Worm (Caenorhabditis elegans): ENCODE data around the gene F53E2.2.

Gene F53E2.2

DNA sequence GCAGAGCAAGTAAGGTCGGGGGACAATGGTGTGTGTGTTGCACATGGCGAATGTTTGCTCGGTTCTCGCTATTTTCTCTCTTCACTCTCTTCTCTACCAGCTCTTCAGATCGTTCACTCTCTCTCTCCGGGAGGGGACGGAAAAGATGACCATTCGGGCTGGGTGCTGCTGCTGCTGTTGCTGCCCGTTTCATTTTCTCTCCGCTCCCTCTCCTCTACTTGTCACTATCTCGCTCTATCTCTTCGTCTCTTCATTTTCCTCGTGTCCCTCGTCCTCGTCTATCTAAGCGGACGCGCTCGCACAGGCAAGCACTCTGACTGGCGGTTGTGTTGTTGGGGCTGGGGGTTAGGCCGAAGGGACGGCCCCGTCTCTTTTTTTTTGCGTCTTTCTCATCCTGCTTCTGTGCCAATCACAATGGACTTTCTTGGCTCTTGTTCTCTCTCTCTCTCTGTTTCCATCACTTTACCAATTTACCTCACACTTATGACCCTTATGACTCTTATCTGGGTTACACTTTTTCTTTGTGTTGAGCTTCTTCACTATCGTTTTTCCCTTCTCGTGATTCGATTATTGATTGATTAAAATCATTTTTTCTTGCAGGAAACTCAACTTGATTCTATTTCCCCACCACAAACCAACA lies at the start of gene F53E2.2, which contains the start of gene unc-60:
Gene F53E2.2 (plus strand): TSS at position 601 of the 640 bp plus-strand sequence.
Gene unc-60 (plus strand): TSS at position 601 of the 640 bp plus-strand sequence.
- no peak for TF ChIP-seq unc-62 (GFP tag; optimal IDR thresholded peaks at IDR 0.05)

DNA sequence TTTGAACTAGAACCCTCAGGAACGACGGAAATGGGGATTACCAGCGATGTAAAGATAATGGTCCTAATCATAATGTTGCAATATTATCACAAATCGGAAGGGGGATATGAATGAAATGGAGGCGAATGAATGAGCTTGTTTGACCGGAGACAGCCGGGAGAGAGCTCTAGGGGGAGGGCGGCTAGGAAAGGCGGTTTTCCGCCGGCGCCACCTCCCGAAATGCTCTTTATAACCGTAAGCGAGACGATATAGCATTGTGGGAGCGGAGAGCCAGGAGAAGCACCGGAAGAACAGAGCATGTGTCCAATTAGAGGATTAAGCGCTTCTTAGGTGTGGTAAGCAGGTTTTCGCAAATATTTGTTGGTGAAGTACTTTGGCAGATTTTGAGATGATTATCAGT lies 49.3 kb upstream of the F53E2.2 start, which contains the start of gene R12A1.3:
Gene R12A1.3 (minus strand): TSS at position 200 of the 400 bp plus-strand sequence.
- no peak for TF ChIP-seq unc-62 (GFP tag; optimal IDR thresholded peaks at IDR 0.05)

DNA sequence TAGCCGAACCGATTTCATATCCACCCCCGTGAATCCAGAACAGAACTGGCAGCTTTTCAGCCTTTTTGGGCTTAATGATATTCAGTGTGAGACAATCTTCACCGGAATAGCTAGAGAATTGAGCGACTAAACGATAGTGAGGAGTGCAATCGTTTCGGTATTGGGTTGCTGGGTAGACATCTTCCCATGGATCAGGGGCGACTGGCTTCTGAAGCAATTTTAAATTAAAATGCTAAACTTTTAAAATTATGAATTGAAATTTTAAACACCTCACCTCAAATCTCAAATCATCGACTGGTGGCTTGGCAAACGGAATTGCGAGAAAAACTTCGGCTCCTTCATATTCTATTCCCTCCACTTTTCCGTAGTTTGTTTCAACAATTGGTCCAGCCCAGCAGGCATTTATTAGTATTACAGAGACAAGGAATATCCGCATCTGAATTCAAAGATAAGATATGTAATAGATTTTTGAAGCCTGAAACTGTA lies 43.1 kb upstream of the F53E2.2 start, which contains the start of gene ges-1:
Gene ges-1 (minus strand): TSS at position 436 of the 486 bp plus-strand sequence.
- TF ChIP-seq unc-62 (GFP tag; optimal IDR thresholded peaks at IDR 0.05), result no peak

DNA sequence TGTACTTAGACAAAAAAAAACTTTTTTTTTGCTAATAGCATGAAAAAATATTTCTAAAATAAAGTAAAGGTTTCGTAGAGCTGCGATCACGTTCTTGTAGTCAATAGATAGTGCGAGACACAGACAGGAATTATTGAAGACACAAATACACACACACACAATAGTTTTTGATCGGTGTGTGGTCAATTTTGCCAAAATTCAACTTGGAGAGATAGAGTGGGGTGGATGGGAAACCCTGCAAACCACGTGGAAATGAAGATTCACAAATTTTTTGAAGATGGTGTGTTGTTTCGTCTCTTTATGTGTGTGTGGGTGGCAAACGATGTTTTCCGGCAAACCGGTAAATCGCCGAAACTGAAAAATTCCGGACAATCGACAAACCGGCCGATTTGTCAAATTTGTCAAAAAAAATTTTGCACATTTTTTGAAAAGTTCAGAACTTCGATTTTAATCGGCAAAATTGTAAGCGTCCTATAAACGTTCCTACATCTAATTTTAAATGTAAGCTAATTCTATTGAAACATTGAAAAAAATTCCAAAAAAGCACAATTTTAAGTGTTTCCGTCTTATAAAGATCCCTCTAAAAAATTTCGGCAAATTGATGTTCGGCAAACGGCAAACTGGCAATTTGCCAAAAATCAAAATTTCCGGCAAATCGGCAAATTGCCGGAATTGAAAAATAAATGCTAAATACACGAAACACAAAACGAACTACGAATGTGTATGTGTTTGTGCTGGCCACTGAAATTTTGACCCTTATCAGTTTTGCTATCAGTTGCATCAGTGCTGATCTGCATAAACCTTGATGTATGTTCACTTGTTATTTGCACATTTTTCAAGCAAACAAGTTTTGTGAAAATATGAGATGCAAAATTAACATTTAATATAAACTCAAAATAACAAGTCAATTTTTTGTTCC lies 42.1 kb upstream of the F53E2.2 start:
- no peak for TF ChIP-seq unc-62 (GFP tag; optimal IDR thresholded peaks at IDR 0.05)

DNA sequence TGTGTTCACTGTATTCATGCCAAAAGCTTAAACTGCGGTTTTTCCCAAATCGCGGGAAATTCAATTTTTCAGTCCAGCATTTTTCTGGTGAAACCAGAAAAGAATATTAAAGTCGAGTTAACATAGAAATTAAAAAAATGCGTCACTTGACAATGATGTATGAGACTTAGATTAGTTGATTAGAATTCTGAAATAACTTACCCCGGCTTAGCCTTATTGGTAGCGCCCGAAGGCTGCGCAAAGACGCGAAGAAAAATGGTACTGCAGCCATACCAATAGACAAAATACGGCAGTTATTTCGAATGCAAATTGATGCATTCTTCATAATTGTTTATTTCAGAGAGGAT lies 41.5 kb upstream of the F53E2.2 start:
- no peak for TF ChIP-seq unc-62 (GFP tag; optimal IDR thresholded peaks at IDR 0.05)

DNA sequence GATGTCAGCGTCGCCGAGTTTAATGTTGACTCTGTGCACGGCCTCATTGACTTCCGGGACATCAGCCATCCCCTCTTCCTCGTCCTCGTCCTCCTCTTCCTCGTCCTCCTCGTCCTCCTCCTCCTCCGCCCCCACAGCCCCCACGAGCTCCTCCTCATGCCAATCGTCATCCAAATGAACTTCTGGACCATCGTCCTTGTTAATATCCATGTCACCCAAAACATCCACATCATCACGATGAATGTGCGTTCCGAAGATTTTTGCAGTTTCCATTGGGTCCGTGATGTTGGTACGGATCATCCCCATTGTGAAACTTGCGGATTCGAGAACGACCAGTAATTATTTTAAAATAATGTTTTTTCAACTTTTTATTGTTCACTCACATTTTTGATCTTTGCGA lies 40.5 kb upstream of the F53E2.2 start:
- TF ChIP-seq unc-62 (GFP tag; optimal IDR thresholded peaks at IDR 0.05), result no peak

DNA sequence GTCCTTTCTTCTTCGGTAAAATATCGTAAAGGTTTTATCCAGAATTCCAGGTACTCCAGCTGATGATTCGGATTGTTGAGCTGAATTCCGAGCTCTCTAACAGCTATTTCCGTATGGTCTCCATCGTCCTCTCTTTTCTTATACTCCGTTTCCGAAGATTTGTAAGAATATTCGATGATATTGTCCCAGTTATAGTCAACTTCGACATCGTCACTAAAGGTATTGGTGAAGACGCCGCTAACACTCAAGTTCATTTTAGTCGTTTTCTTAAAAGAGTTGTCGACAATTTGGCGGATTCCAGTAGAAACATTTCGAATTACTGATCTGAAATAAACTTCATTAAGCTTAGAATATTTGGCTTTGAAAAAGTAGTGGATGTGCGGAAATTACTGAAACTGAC lies 39.8 kb upstream of the F53E2.2 start:
- no peak for TF ChIP-seq unc-62 (GFP tag; optimal IDR thresholded peaks at IDR 0.05)

DNA sequence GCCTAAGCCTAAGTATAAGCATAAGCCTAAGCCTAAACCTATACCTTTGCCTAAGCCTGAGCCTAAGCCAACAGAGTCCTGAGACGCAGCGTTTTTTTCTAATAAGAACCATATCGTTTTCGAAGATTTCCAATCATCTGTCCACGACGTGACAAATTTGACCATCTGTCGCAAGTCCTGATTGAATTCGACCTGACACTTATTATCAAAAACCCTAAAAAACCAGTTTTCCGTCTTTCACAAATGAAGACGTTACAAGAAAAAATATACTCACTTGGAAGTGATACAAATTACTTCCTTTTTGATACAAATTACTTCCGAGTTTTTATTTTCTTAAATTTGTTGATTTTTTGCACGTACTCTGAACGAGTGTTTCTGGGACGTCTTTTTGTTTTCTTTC lies 36.7 kb upstream of the F53E2.2 start:
- no peak for TF ChIP-seq unc-62 (GFP tag; optimal IDR thresholded peaks at IDR 0.05)

DNA sequence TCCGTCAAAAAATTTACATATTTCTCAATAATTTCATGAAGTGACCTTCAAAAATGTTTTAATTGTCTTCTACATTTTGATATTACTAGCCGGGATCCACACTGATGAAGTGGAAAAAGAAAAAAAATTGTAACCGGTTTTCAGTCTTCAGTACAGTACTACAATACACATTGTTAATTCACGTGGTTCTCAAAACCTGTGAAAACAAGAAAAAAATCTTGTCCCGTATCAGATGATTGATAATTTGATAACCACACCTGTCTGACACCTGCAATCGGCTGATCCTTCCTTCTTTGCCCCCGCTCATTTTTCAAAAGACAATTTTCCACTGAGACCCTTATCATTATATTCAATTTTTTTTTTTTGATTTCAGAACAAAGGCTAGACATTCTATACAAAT lies 36.1 kb upstream of the F53E2.2 start, which contains the start of gene R09B5.11:
Gene R09B5.11 (plus strand): TSS at position 374 of the 400 bp plus-strand sequence.
- TF ChIP-seq unc-62 (GFP tag; optimal IDR thresholded peaks at IDR 0.05), result no peak

DNA sequence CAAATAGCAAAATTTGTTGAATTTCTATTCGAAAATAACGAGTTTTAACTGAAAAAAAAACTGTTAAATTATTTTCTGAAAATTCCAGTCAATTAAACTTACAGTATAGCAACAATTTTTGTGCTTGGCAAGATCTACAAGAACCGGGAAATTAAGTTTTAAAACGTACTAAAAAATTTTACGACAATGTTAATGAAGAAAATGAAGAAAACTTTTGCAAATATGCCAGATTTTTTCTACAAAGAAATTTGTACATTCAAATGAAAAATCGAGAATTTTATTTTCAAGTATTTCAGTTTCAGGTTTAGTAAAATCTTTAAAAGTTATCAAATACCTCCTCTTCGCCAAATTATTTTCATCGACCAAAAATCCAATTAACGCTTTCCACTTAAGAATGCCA lies 32.8 kb upstream of the F53E2.2 start, which contains the start of gene cnc-11:
Gene cnc-11 (plus strand): TSS at position 301 of the 400 bp plus-strand sequence.
- no peak for TF ChIP-seq unc-62 (GFP tag; optimal IDR thresholded peaks at IDR 0.05)

DNA sequence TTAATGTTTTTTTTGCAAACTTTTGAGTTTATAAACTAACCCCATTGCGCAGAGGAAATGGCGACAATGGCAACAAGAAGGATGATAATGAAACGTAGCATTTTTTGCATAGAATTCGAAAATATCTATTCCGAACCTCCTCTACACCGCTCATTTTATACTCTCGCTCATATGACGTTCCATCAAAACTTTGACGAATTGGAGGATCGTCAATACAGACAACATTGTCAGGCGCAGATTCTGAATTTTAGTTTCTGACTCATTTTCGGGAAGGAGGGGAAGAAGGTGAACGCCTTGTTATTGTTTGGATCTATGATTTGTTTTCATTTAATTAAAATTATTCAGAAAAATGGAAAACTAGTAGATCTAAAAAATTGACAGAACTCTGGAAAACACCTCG lies 30.7 kb upstream of the F53E2.2 start, which contains the start of gene cnc-1:
Gene cnc-1 (minus strand): TSS at position 101 of the 400 bp plus-strand sequence.
- no peak for TF ChIP-seq unc-62 (GFP tag; optimal IDR thresholded peaks at IDR 0.05)

DNA sequence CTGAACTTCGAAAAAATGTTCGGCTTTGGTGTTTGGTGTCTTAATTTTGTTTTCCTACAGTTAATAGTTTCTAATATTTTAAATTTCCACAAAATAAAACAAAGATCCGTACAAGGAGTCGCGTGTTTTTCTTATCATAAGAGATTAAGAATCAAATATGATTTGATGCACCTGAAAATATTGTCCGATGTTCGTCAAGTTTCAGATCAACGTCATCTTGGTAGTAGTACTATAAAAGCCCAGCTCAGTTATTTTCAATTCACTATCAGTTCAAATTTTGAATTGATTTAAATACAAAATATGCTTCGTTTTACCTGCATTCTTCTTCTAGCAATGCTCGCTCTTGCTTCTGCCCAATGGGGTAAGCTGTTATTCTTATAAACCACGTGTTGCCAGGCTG lies 29.8 kb upstream of the F53E2.2 start, which contains the start of gene cnc-5:
Gene cnc-5 (plus strand): TSS at position 301 of the 400 bp plus-strand sequence.
- no peak for TF ChIP-seq unc-62 (GFP tag; optimal IDR thresholded peaks at IDR 0.05)

DNA sequence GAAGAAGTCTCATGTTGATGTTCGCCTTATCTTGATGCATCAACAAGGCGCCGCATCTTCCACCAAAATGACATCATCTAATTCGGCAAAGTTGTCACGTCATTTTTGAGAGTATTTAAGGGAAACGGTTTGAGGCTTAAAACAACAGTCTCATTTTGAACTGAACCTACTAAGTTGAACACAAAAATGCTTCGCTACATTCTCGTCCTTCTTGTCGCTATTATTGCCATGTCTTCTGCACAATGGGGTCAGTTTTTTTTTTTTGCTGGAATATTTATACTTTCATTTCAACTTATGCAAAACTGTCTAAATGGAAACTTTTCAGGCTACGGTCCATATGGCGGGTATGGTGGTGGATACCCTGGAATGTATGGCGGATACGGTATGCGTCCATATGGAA lies 27.8 kb upstream of the F53E2.2 start, which contains the start of gene cnc-4:
Gene cnc-4 (plus strand): TSS at position 117 of the 400 bp plus-strand sequence.
- TF ChIP-seq unc-62 (GFP tag; optimal IDR thresholded peaks at IDR 0.05), result no peak

DNA sequence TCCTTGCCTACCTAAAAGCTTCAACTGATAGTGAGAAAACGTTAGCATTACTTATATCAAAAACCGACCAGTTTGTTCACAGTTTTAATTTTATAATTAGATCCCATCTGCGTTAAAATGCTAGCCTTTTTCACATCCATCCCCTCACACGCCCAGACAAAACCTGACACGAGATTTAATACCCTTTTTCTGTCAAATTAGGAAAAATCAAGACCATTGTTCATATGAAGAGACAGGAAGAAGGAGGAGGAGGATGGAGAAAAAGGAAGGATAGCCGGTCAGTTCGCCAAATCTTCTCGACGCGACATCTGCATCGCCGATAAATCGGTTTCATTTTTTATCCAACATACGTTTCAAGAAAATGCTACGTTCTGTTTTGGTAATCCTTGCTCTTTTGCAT lies 27.2 kb upstream of the F53E2.2 start, which contains the start of gene cnc-3:
Gene cnc-3 (plus strand): TSS at position 281 of the 400 bp plus-strand sequence.
- TF ChIP-seq unc-62 (GFP tag; optimal IDR thresholded peaks at IDR 0.05), result no peak

DNA sequence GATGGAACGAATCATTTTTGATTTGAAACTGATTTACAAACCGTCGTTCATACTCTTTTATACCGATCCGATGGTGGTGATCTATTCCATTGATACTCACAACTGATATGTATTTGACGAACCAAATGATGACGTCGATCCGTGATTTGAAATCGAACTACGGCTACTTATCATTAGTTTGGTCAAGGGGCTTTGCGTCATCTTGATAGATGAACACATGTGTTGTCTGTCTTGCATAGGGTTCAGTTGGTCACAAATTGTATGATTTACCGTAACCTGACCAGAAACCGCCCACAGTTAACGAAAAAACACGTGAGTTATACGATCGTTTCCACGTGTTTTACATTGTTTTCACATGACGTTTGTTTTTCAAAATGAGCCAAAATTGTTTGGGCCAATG lies 24.7 kb upstream of the F53E2.2 start, which contains the start of gene cnc-2:
Gene cnc-2 (minus strand): TSS at position 24 of the 400 bp plus-strand sequence.
- TF ChIP-seq unc-62 (GFP tag; optimal IDR thresholded peaks at IDR 0.05), result no peak

DNA sequence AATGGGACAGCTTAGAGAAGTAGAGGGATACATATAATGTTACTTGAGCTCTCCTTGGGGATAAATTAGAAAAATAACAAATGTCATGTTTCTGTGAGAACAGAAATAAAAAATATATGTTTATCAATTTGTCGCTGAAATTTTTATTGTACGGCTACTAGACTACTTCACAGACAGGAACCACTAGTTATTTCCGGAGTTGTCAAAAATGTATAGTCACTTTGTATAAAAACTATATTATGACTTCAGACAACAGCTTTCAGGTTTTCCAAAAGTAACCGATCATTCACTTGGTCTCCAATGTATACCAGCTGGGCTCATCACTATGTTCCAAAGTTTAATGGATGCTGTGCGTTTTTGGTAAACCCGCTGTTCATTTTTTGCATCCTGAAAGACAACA lies 23.6 kb upstream of the F53E2.2 start, which contains the start of gene srj-23:
Gene srj-23 (plus strand): TSS at position 301 of the 400 bp plus-strand sequence.
- TF ChIP-seq unc-62 (GFP tag; optimal IDR thresholded peaks at IDR 0.05), result no peak
